Worm (Caenorhabditis elegans): ENCODE results near the gene cyp-33E3.

Gene cyp-33E3

ce11 chrIV:8617047-8617446, 2.3 kb downstream of the cyp-33E3 start, which contains the start of the genes F42A9.7 and F42A9.3:
TSS of gene F42A9.7 (minus strand) at chrIV:8617147.
TSS of gene F42A9.3 (plus strand) at chrIV:8617260.
- TF ChIP-seq tbx-2 (tag; optimal IDR thresholded peaks at IDR 0.05) = no peak

- no peak for TF ChIP-seq nhr-25 (tag; optimal IDR thresholded peaks at IDR 0.05)
- no peak for TF ChIP-seq nhr-12 (tag; optimal IDR thresholded peaks at IDR 0.05)
- peak; percentile 40 for TF ChIP-seq pha-4 (tag; optimal IDR thresholded peaks at IDR 0.05)
- TF ChIP-seq lin-15B (tag; optimal IDR thresholded peaks at IDR 0.05) = peak; percentile 13
- TF ChIP-seq nfya-1 (tag; optimal IDR thresholded peaks at IDR 0.05; ENCODE audit: insufficient read depth) = peak; percentile 31
- TF ChIP-seq aly-2 (tag; optimal IDR thresholded peaks at IDR 0.05) = no peak
- no peak for TF ChIP-seq lin-39 (tag; optimal IDR thresholded peaks at IDR 0.05)
- TF ChIP-seq nhr-67 (tag; optimal IDR thresholded peaks at IDR 0.05) = no peak
- no peak for TF ChIP-seq ceh-9 (tag; optimal IDR thresholded peaks at IDR 0.05)
- TF ChIP-seq sea-2 (GFP tag; optimal IDR thresholded peaks at IDR 0.05) = no peak
- TF ChIP-seq elt-1 (tag; optimal IDR thresholded peaks at IDR 0.05) = no peak
- no peak for TF ChIP-seq unc-39 (tag; optimal IDR thresholded peaks at IDR 0.05)
- no peak for TF ChIP-seq daf-12 (tag; optimal IDR thresholded peaks at IDR 0.05)
Measured at ce11 chrIV:8618698-8619097, 3.9 kb downstream of the cyp-33E3 start, which contains the start of gene F42A9.8. TSS of gene F42A9.8 (minus strand) at chrIV:8618785.

- no peak for TF ChIP-seq R02D3.7 (tag; optimal IDR thresholded peaks at IDR 0.05)
- TF ChIP-seq mdl-1 (tag; optimal IDR thresholded peaks at IDR 0.05) = no peak
- TF ChIP-seq nhr-12 (tag; optimal IDR thresholded peaks at IDR 0.05) = no peak
- no peak for TF ChIP-seq fos-1 (tag; optimal IDR thresholded peaks at IDR 0.05)
- TF ChIP-seq aly-2 (tag; optimal IDR thresholded peaks at IDR 0.05) = no peak
- no peak for TF ChIP-seq nhr-77 (tag; optimal IDR thresholded peaks at IDR 0.05)
- TF ChIP-seq zag-1 (tag; optimal IDR thresholded peaks at IDR 0.05) = no peak
- TF ChIP-seq nhr-25 (tag; optimal IDR thresholded peaks at IDR 0.05) = peak; percentile 75
- no peak for TF ChIP-seq fkh-2 (tag; optimal IDR thresholded peaks at IDR 0.05)
- peak; percentile 56 for TF ChIP-seq snpc-4 (tag; optimal IDR thresholded peaks at IDR 0.05)
- TF ChIP-seq ZK546.5 (tag; optimal IDR thresholded peaks at IDR 0.05) = no peak
- TF ChIP-seq skn-1 (tag; optimal IDR thresholded peaks at IDR 0.05) = peak; percentile 41
- no peak for TF ChIP-seq egl-27 (tag; optimal IDR thresholded peaks at IDR 0.05)
- no peak for TF ChIP-seq sea-2 (GFP tag; optimal IDR thresholded peaks at IDR 0.05)
- TF ChIP-seq ztf-4 (tag; optimal IDR thresholded peaks at IDR 0.05) = peak; percentile 1
- no peak for TF ChIP-seq nhr-76 (tag; optimal IDR thresholded peaks at IDR 0.05)
- TF ChIP-seq jun-1 (tag; optimal IDR thresholded peaks at IDR 0.05) = peak; percentile 30
- no peak for TF ChIP-seq tbx-2 (tag; optimal IDR thresholded peaks at IDR 0.05)
- no peak for TF ChIP-seq unc-39 (tag; optimal IDR thresholded peaks at IDR 0.05)
- no peak for TF ChIP-seq elt-3 (tag; optimal IDR thresholded peaks at IDR 0.05)
- TF ChIP-seq daf-12 (tag; optimal IDR thresholded peaks at IDR 0.05) = no peak
- peak; percentile 58 for TF ChIP-seq elt-1 (tag; optimal IDR thresholded peaks at IDR 0.05)
- peak; percentile 65 for TF ChIP-seq ceh-28 (tag; optimal IDR thresholded peaks at IDR 0.05)
- no peak for TF ChIP-seq nhr-67 (tag; optimal IDR thresholded peaks at IDR 0.05)
- peak; percentile 80 for TF ChIP-seq nfya-1 (tag; optimal IDR thresholded peaks at IDR 0.05; ENCODE audit: insufficient read depth)
- TF ChIP-seq lin-15B (tag; optimal IDR thresholded peaks at IDR 0.05) = peak; percentile 61
- TF ChIP-seq ceh-9 (tag; optimal IDR thresholded peaks at IDR 0.05) = no peak
- no peak for TF ChIP-seq lsy-12 (tag; optimal IDR thresholded peaks at IDR 0.05)
- TF ChIP-seq eor-1 (tag; optimal IDR thresholded peaks at IDR 0.05) = no peak
- no peak for TF ChIP-seq ceh-16 (tag; optimal IDR thresholded peaks at IDR 0.05)
- no peak for TF ChIP-seq egl-5 (tag; optimal IDR thresholded peaks at IDR 0.05)
- peak; percentile 93 for TF ChIP-seq pha-4 (tag; optimal IDR thresholded peaks at IDR 0.05)
- no peak for TF ChIP-seq nhr-28 (tag; optimal IDR thresholded peaks at IDR 0.05)
- no peak for TF ChIP-seq ceh-82 (tag; optimal IDR thresholded peaks at IDR 0.05)
- no peak for TF ChIP-seq ama-1 (optimal IDR thresholded peaks at IDR 0.05)
- TF ChIP-seq nhr-237 (tag; optimal IDR thresholded peaks at IDR 0.05) = no peak
- no peak for TF ChIP-seq mml-1 (tag; optimal IDR thresholded peaks at IDR 0.05)
- TF ChIP-seq nhr-23 (tag; optimal IDR thresholded peaks at IDR 0.05) = peak; percentile 79
- peak; percentile 35 for TF ChIP-seq pqm-1 (tag; optimal IDR thresholded peaks at IDR 0.05)
- no peak for TF ChIP-seq ztf-11 (tag; optimal IDR thresholded peaks at IDR 0.05)
- TF ChIP-seq nhr-43 (tag; optimal IDR thresholded peaks at IDR 0.05; ENCODE audit: poor library complexity, severe bottlenecking) = peak; percentile 42
- TF ChIP-seq elt-2 (tag; optimal IDR thresholded peaks at IDR 0.05) = peak; percentile 54
- TF ChIP-seq hmg-11 (tag; optimal IDR thresholded peaks at IDR 0.05) = peak; percentile 88
- TF ChIP-seq nhr-11 (tag; optimal IDR thresholded peaks at IDR 0.05) = peak; percentile 16
- no peak for TF ChIP-seq fkh-10 (GFP tag; optimal IDR thresholded peaks at IDR 0.05)
- peak; percentile 27 for TF ChIP-seq lin-39 (tag; optimal IDR thresholded peaks at IDR 0.05)
- TF ChIP-seq unc-62 (GFP tag; optimal IDR thresholded peaks at IDR 0.05) = no peak
Measured at ce11 chrIV:8620102-8620733, 5.4 kb downstream of the cyp-33E3 start, which contains the start of gene lin-49. TSS of gene lin-49 (plus strand) at chrIV:8620683.
